Fruit fly (Drosophila melanogaster): ENCODE measurements around the gene mts.

mts gene

DNA sequence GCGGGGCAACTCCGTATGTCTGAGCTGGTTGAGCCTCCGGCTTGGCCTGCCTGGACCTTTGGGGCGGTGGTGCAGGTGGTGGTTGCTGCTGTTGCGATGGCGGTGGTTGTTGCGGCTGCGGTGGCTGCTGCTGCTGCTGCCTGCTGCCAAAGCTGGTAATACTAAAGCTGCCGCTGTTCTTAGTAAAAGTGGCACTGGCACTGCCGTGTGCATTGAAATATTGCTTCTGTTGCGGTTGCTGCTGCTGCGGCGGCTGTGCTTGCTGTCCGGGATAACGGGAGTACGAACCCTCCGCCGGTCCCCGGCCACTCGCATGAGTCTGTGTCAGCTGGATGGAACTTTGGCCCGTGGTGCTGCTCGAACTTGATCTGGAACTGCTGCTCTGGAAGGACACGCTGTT, 50.9 kb downstream of the mts start:
- no peak for TF ChIP-seq CG6854 (GFP tag; optimal IDR thresholded peaks at IDR 0.05)
- TF ChIP-seq CG1621 (tag; optimal IDR thresholded peaks at IDR 0.05), result no peak
- TF ChIP-seq ss (GFP tag; optimal IDR thresholded peaks at IDR 0.05), result no peak
- TF ChIP-seq CG11902 (GFP tag; optimal IDR thresholded peaks at IDR 0.05), result no peak
- no peak for TF ChIP-seq CG10669 (GFP tag; optimal IDR thresholded peaks at IDR 0.05)
- no peak for TF ChIP-seq CG9139 (GFP tag; optimal IDR thresholded peaks at IDR 0.05)
- TF ChIP-seq fkh (GFP tag; optimal IDR thresholded peaks at IDR 0.05), result no peak
- no peak for TF ChIP-seq vri (GFP tag; optimal IDR thresholded peaks at IDR 0.05)
- TF ChIP-seq dac (GFP tag; optimal IDR thresholded peaks at IDR 0.05), result no peak
- no peak for TF ChIP-seq net (GFP tag; optimal IDR thresholded peaks at IDR 0.05)
- TF ChIP-seq CG6792 (GFP tag; optimal IDR thresholded peaks at IDR 0.05), result no peak
- no peak for TF ChIP-seq Eip78C (GFP tag)
- TF ChIP-seq CG8119 (GFP tag; IDR thresholded peaks at IDR 0.05), result no peak

- TF ChIP-seq salr (GFP tag; optimal IDR thresholded peaks at IDR 0.05) (peak; percentile 9 to 33), CG11902 (GFP tag; optimal IDR thresholded peaks at IDR 0.05) (no peak), Eip78C (GFP tag) (peak; percentile 70), Met (GFP tag; optimal IDR thresholded peaks at IDR 0.05) (peak; percentile 18), Sox14 (GFP tag; optimal IDR thresholded peaks at IDR 0.05) (no peak), CG3032 (tag; optimal IDR thresholded peaks at IDR 0.05) (peak; percentile 53), spab (GFP tag; optimal IDR thresholded peaks at IDR 0.05) (peak; percentile 63), CG6163 (GFP tag; IDR thresholded peaks at IDR 0.05) (peak; percentile 92), Ets96B (tag; optimal IDR thresholded peaks at IDR 0.05) (peak; percentile 68), CG32006 (GFP tag; optimal IDR thresholded peaks at IDR 0.05) (no peak), OdsH (GFP tag; optimal IDR thresholded peaks at IDR 0.05) (peak; percentile 1), CG15336 (GFP tag; IDR thresholded peaks at IDR 0.05) (peak; percentile 80), CG8119 (GFP tag; IDR thresholded peaks at IDR 0.05) (peak; percentile 84), Hr39 (GFP tag; optimal IDR thresholded peaks at IDR 0.05) (no peak), svp (GFP tag) (no peak), acj6 (GFP tag; optimal IDR thresholded peaks at IDR 0.05) (no peak), lz (GFP tag; optimal IDR thresholded peaks at IDR 0.05) (peak; percentile 9), ss (GFP tag; optimal IDR thresholded peaks at IDR 0.05) (peak; percentile 80 to 88), CG1621 (tag; optimal IDR thresholded peaks at IDR 0.05) (peak; percentile 78), Lpt (GFP tag; optimal IDR thresholded peaks at IDR 0.05) (peak; percentile 23), CG31627 (GFP tag; optimal IDR thresholded peaks at IDR 0.05) (no peak), CG8632 (GFP tag; optimal IDR thresholded peaks at IDR 0.05) (peak; percentile 55), CG3919 (GFP tag; optimal IDR thresholded peaks at IDR 0.05) (peak; percentile 42), dsx (GFP tag; optimal IDR thresholded peaks at IDR 0.05; ENCODE audit: poor library complexity, severe bottlenecking) (peak; percentile 71), dac (GFP tag; optimal IDR thresholded peaks at IDR 0.05) (no peak), CG6276 (GFP tag; optimal IDR thresholded peaks at IDR 0.05) (peak; percentile 82), Eip93F (GFP tag; optimal IDR thresholded peaks at IDR 0.05) (peak; percentile 61), Sox102F (GFP tag; optimal IDR thresholded peaks at IDR 0.05) (peak; percentile 37), pdm3 (GFP tag; optimal IDR thresholded peaks at IDR 0.05) (peak; percentile 53), achi (GFP tag; optimal IDR thresholded peaks at IDR 0.05) (peak; percentile 13), fkh (GFP tag; optimal IDR thresholded peaks at IDR 0.05) (no peak), CG34406 (GFP tag; optimal IDR thresholded peaks at IDR 0.05) (peak; percentile 61), fd59A (GFP tag; optimal IDR thresholded peaks at IDR 0.05) (peak; percentile 22), Hr38 (GFP tag; optimal IDR thresholded peaks at IDR 0.05) (no peak), Smox (GFP tag; optimal IDR thresholded peaks at IDR 0.05) (no peak), CG6792 (GFP tag; optimal IDR thresholded peaks at IDR 0.05) (peak; percentile 6), vri (GFP tag; optimal IDR thresholded peaks at IDR 0.05) (peak; percentile 63), net (GFP tag; optimal IDR thresholded peaks at IDR 0.05) (peak; percentile 79), cyc (GFP tag; optimal IDR thresholded peaks at IDR 0.05) (no peak), Hr4 (GFP tag; optimal IDR thresholded peaks at IDR 0.05) (no peak), CG11294 (GFP tag; IDR thresholded peaks at IDR 0.05) (no peak), CG10631 (GFP tag; optimal IDR thresholded peaks at IDR 0.05) (no peak), Blimp-1 (GFP tag; optimal IDR thresholded peaks at IDR 0.05) (peak; percentile 41), Ets21C (GFP tag; optimal IDR thresholded peaks at IDR 0.05) (no peak), CG6854 (GFP tag; optimal IDR thresholded peaks at IDR 0.05) (peak; percentile 74), eg (GFP tag; IDR thresholded peaks at IDR 0.05) (peak; percentile 90)
These were observed 51.9 kb downstream of the mts start, which contains the start of gene spz3 for dm6 chr2L:7879292-7879894. spz3 (minus strand) TSS chr2L:7879552.
